Fruit fly (Drosophila melanogaster): ENCODE data around the gene FoxP.

FoxP gene

DNA sequence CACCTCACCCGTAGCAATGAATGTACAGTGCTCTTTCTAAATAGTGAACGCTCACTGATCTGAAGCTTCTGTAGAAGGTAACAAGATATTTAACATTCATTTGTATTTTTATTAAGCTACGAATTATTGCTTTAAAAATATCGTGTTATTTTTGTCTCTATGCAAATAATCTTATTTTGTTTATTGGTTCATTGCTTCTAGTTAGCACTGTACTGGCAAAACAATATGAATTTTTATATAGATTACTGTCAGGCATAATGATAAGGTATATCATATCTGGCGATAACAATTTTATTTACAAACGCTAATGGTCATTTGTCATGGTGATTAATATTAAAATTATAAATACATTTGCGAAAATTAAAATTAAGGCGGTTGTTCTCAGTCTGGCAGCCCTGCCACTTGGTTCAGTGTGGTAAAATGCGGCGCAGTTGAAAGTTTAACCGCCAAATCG is 40.9 kb upstream of the FoxP start, which contains the start of gene CG9471 (continued):
- TF ChIP-seq CG16779 (GFP tag; IDR thresholded peaks at IDR 0.05) (peak; percentile 90), gce (GFP tag; IDR thresholded peaks at IDR 0.05) (peak; percentile 80; the same call in 2 of the 3 replicates), CG11398 (GFP tag; optimal IDR thresholded peaks at IDR 0.05) (peak; percentile 35), fru (optimal IDR thresholded peaks at IDR 0.05) (no peak), CG9876 (GFP tag; optimal IDR thresholded peaks at IDR 0.05) (peak; percentile 79), Sox100B (GFP tag; optimal IDR thresholded peaks at IDR 0.05) (peak; percentile 85), CG12219 (GFP tag; optimal IDR thresholded peaks at IDR 0.05) (peak; percentile 86), lmd (GFP tag; IDR thresholded peaks at IDR 0.05) (peak; percentile 92), lilli (GFP tag; optimal IDR thresholded peaks at IDR 0.05) (peak; percentile 96), slbo (GFP tag; IDR thresholded peaks at IDR 0.05) (peak; percentile 96), Ravus (GFP tag; IDR thresholded peaks at IDR 0.05) (peak; percentile 76), CG32767 (GFP tag; IDR thresholded peaks at IDR 0.05) (peak; percentile 88; the same call in 1 of the 2 replicates), Ets65A (GFP tag) (peak; percentile 97), Jarid2 (GFP tag; optimal IDR thresholded peaks at IDR 0.05) (peak; percentile 62), Xbp1 (GFP tag; optimal IDR thresholded peaks at IDR 0.05) (peak; percentile 95), ftz-f1 (GFP tag; optimal IDR thresholded peaks at IDR 0.05) (peak; percentile 29), CG18764 (GFP tag; optimal IDR thresholded peaks at IDR 0.05) (peak; percentile 82), Opbp (GFP tag; IDR thresholded peaks at IDR 0.05; ENCODE audit: partially characterized antibody) (no peak), aop (GFP tag; IDR thresholded peaks at IDR 0.05) (peak; percentile 80), pros (GFP tag; optimal IDR thresholded peaks at IDR 0.05) (no peak), Fer3 (tag; optimal IDR thresholded peaks at IDR 0.05) (peak; percentile 94), C15 (GFP tag; IDR thresholded peaks at IDR 0.05) (peak; percentile 71; the same call in 1 of the 3 replicates), fd96Cb (tag; optimal IDR thresholded peaks at IDR 0.05) (peak; percentile 92), HHEX (GFP tag; optimal IDR thresholded peaks at IDR 0.05) (peak; percentile 93), ci (GFP tag; IDR thresholded peaks at IDR 0.05) (peak; percentile 94), B-H1 (GFP tag; IDR thresholded peaks at IDR 0.05) (peak; percentile 90), CG12659 (GFP tag; optimal IDR thresholded peaks at IDR 0.05) (peak; percentile 93), CG7963 (GFP tag; IDR thresholded peaks at IDR 0.05; ENCODE audit: partially characterized antibody) (no peak), B-H2 (GFP tag; optimal IDR thresholded peaks at IDR 0.05) (peak; percentile 91), CG5180 (GFP tag; optimal IDR thresholded peaks at IDR 0.05) (peak; percentile 70), CG30020 (tag; optimal IDR thresholded peaks at IDR 0.05) (peak; percentile 51), ase (GFP tag; IDR thresholded peaks at IDR 0.05) (peak; percentile 91), CG31365 (tag; optimal IDR thresholded peaks at IDR 0.05) (peak; percentile 47), Usf (GFP tag; optimal IDR thresholded peaks at IDR 0.05) (peak; percentile 73), CG6813 (GFP tag; optimal IDR thresholded peaks at IDR 0.05) (peak; percentile 74), CG11093 (GFP tag; IDR thresholded peaks at IDR 0.05) (peak; percentile 88), CG17568 (GFP tag; optimal IDR thresholded peaks at IDR 0.05) (no peak), wek (GFP tag; optimal IDR thresholded peaks at IDR 0.05) (peak; percentile 73), p53 (GFP tag; optimal IDR thresholded peaks at IDR 0.05) (peak; percentile 3), CG33557 (GFP tag; optimal IDR thresholded peaks at IDR 0.05) (peak; percentile 82), crc (GFP tag; optimal IDR thresholded peaks at IDR 0.05) (peak; percentile 85), CG18599 (GFP tag; optimal IDR thresholded peaks at IDR 0.05) (peak; percentile 94), sug (tag; optimal IDR thresholded peaks at IDR 0.05) (peak; percentile 91), CG18262 (tag; optimal IDR thresholded peaks at IDR 0.05) (peak; percentile 90), CG34224 (GFP tag; IDR thresholded peaks at IDR 0.05; ENCODE audit: partially characterized antibody) (no peak), Kr (GFP tag; optimal IDR thresholded peaks at IDR 0.05) (no peak), gfzf (GFP tag; optimal IDR thresholded peaks at IDR 0.05) (no peak), fd3F (GFP tag; optimal IDR thresholded peaks at IDR 0.05) (peak; percentile 89), CG6791 (GFP tag; IDR thresholded peaks at IDR 0.05; ENCODE audit: partially characterized antibody) (no peak), Dek (tag; optimal IDR thresholded peaks at IDR 0.05) (peak; percentile 90)
